Worm (Caenorhabditis elegans) whole organism, L1 larva: ENCODE results near the gene wapl-1.

Experiments used
- C04F5.9 ChIP-seq: sonication (generic microtip); optimal IDR thresholded peaks from 2 replicates; lab custom pipeline; 2016; ENCODE audit warnings: missing genetic modification characterization, missing compliant biosample characterization
- blmp-1 ChIP-seq: fragments of 150-350 bp; optimal IDR thresholded peaks from 2 replicates; lab custom pipeline; 2014; ENCODE audit warnings: missing biosample characterization, missing genetic modification characterization
- ceh-82 ChIP-seq, 3 experiments: fragments of 150-350 bp in 1 of 3; sonication (generic microtip) in 2 of 3; optimal IDR thresholded peaks; 2 replicates each; lab custom pipeline; 2014 to 2017; ENCODE audit warnings: missing biosample characterization in 3 of 3, missing genetic modification characterization in 3 of 3
- ces-1 ChIP-seq: fragments of 150-350 bp; optimal IDR thresholded peaks from 2 replicates; lab custom pipeline; 2014; ENCODE audit warnings: missing biosample characterization, missing genetic modification reagents, missing genetic modification characterization
- egl-27 ChIP-seq, 2 experiments: fragments of 150-350 bp in 1 of 2; sonication (generic microtip); optimal IDR thresholded peaks; 3 replicates each; lab custom pipeline; 2017 to 2018; ENCODE audit warnings: missing biosample characterization in 2 of 2, missing genetic modification characterization in 2 of 2, missing genetic modification reagents in 2 of 2
- grh-1 ChIP-seq: fragments of 200-800 bp; sonication (Bioruptor generic); IDR thresholded peaks from 2 replicates; pipeline ENCODE4 v1.3.6; 2022; ENCODE audit warnings: missing genetic modification reagents, missing genetic modification characterization, missing compliant biosample characterization
- hlh-17 ChIP-seq: fragments of 200-800 bp; sonication (Bioruptor generic); optimal IDR thresholded peaks from 2 replicates; lab custom pipeline; 2018; ENCODE audit warnings: missing genetic modification characterization, mild to moderate bottlenecking, missing compliant biosample characterization, moderate library complexity, borderline replicate concordance
- hlh-4 ChIP-seq: sonication (generic microtip); optimal IDR thresholded peaks from 2 replicates; lab custom pipeline; 2016; ENCODE audit warnings: mild to moderate bottlenecking, missing genetic modification characterization, missing compliant biosample characterization
- hpl-2 ChIP-seq: fragments of 150-350 bp; optimal IDR thresholded peaks from 2 replicates; lab custom pipeline; 2014; ENCODE audit warnings: missing biosample characterization, missing genetic modification reagents, missing genetic modification characterization
- irx-1 ChIP-seq: sonication (generic microtip); optimal IDR thresholded peaks from 2 replicates; lab custom pipeline; 2016; ENCODE audit warnings: missing genetic modification characterization, missing compliant biosample characterization
- lin-15B ChIP-seq: fragments of 150-350 bp; sonication (generic microtip); optimal IDR thresholded peaks from 3 replicates; lab custom pipeline; 2014; ENCODE audit warnings: missing biosample characterization, missing genetic modification characterization
- lin-39 ChIP-seq: fragments of 150-350 bp; optimal IDR thresholded peaks from 2 replicates; lab custom pipeline; 2014; ENCODE audit warnings: missing biosample characterization, missing genetic modification reagents, missing genetic modification characterization
- lsy-2 ChIP-seq, 2 experiments: fragments of 150-350 bp; optimal IDR thresholded peaks; 2 replicates each; lab custom pipeline; 2014; ENCODE audit warnings: missing biosample characterization in 2 of 2, missing genetic modification characterization in 2 of 2
- pqm-1 ChIP-seq: sonication (generic microtip); optimal IDR thresholded peaks from 3 replicates; lab custom pipeline; 2017; ENCODE audit warnings: missing biosample characterization, missing genetic modification characterization
- skn-1 ChIP-seq: fragments of 150-350 bp; optimal IDR thresholded peaks from 2 replicates; lab custom pipeline; 2014; ENCODE audit warnings: missing biosample characterization, missing genetic modification characterization
- snpc-4 ChIP-seq: fragments of 150-350 bp; optimal IDR thresholded peaks from 2 replicates; lab custom pipeline; 2014; ENCODE audit warnings: missing biosample characterization, missing genetic modification characterization
- swsn-7 ChIP-seq: sonication (generic microtip); optimal IDR thresholded peaks from 2 replicates; lab custom pipeline; 2016; ENCODE audit warnings: missing genetic modification characterization, missing compliant biosample characterization
- tlp-1 ChIP-seq: fragments of 150-350 bp; optimal IDR thresholded peaks from 2 replicates; lab custom pipeline; 2014; ENCODE audit warnings: missing biosample characterization, missing genetic modification characterization
- vab-15 ChIP-seq: sonication (generic microtip); optimal IDR thresholded peaks from 2 replicates; lab custom pipeline; 2017; ENCODE audit warnings: missing genotype, mild to moderate bottlenecking, missing genetic modification characterization, missing compliant biosample characterization
- ztf-11 ChIP-seq, 2 experiments: sonication (generic microtip); optimal IDR thresholded peaks; 2 replicates each; lab custom pipeline; 2016 to 2017; ENCODE audit warnings: missing genetic modification characterization in 2 of 2, missing biosample characterization in 1 of 2, missing compliant biosample characterization in 1 of 2

Gene wapl-1

ce11 chrIV:4393942-4394460, 51.5 kb downstream of the wapl-1 start, which contains the start of gene ell-1:
ell-1 (plus strand) TSS chrIV:4394410.
- TF ChIP-seq lin-15B (tag; lab: Kevin White, UChicago) (no peak), irx-1 (no peak), hpl-2 (GFP tag; lab: Kevin White, UChicago) (no peak), ceh-82 (tag; optimal IDR thresholded peaks at IDR 0.05; lab: Kevin White, UChicago) (no peak), ztf-11 (tag; optimal IDR thresholded peaks at IDR 0.05; lab: Kevin White, UChicago) (no peak), lin-39 (tag; lab: Kevin White, UChicago) (no peak), blmp-1 (no peak), egl-27 (tag; optimal IDR thresholded peaks at IDR 0.05; lab: Kevin White, UChicago) (no peak), hlh-17 (GFP tag; lab: Kevin White, UChicago) (no peak), grh-1 (GFP tag; lab: Robert Waterston, UW) (no peak), hlh-4 (tag; lab: Kevin White, UChicago) (no peak), ces-1 (GFP tag; lab: Kevin White, UChicago) (no peak), pqm-1 (no peak), lsy-2 (tag; optimal IDR thresholded peaks at IDR 0.05; lab: Kevin White, UChicago) (no peak), tlp-1 (tag; lab: Kevin White, UChicago) (no peak), swsn-7 (tag; lab: Kevin White, UChicago) (no peak)
- TF ChIP-seq, all 84 proteins: peak for 0

- TF ChIP-seq C04F5.9 (tag; lab: Kevin White, UChicago), result no peak
- no peak for TF ChIP-seq snpc-4 (tag; lab: Kevin White, UChicago)
- TF ChIP-seq vab-15, result no peak
- TF ChIP-seq skn-1 (tag; lab: Kevin White, UChicago), result no peak
These were observed 52.1 kb downstream of the wapl-1 start for ce11 chrIV:4393488-4393887.
